Worm (Caenorhabditis elegans) whole organism, L2 larva: ENCODE results near the gene F49C5.7.

Experiments used
- fos-1 ChIP-seq: fragments of 150-350 bp; optimal IDR thresholded peaks from 2 replicates; lab custom pipeline; 2014; ENCODE audit warnings: missing biosample characterization, missing genetic modification characterization
- lin-13 ChIP-seq: fragments of 150-350 bp; optimal IDR thresholded peaks from 2 replicates; lab custom pipeline; 2014; ENCODE audit warnings: missing biosample characterization, missing genetic modification reagents, missing genetic modification characterization
- lin-39 ChIP-seq: fragments of 150-350 bp; optimal IDR thresholded peaks from 2 replicates; lab custom pipeline; 2014; ENCODE audit warnings: missing biosample characterization, missing genetic modification reagents, missing genetic modification characterization
- nhr-237 ChIP-seq: fragments of 150-350 bp; optimal IDR thresholded peaks from 2 replicates; lab custom pipeline; 2014; ENCODE audit warnings: missing biosample characterization, missing genetic modification characterization
- snpc-4 ChIP-seq: fragments of 150-350 bp; optimal IDR thresholded peaks from 2 replicates; lab custom pipeline; 2014; ENCODE audit warnings: missing biosample characterization, missing genetic modification characterization
- unc-39 ChIP-seq: fragments of 150-350 bp; optimal IDR thresholded peaks from 2 replicates; lab custom pipeline; 2014; ENCODE audit warnings: missing biosample characterization, missing genetic modification characterization

DNA sequence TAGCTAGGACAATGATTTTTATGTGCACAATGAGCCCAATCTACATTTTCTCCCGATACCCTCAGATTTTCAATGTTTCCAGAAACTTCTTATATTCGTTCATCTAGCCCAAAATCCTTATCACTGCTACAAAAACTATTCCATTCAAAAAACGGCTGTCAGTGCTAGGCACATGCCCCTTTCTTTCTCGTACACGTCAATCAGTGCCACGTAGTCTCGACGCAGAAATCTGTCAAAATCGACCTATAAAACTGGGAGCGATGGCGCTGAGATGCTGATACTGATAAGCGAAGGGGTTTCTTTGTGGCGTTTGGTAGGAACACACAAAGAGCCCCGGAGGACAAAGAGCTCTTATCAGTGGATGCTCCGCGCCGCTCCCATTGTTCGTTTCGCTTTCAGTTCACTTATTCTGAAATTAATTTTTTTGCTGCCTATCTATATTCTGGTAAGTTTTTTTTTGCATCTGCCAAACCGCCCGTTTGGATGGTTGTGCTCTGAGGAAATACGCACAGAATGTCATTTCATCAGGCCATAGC, 47.1 kb upstream of the F49C5.7 start, which contains the start of gene srh-70:
- TF ChIP-seq snpc-4 (no peak), nhr-237 (tag; lab: Kevin White, UChicago) (no peak), fos-1 (tag; lab: Kevin White, UChicago) (peak; percentile 78), lin-39 (tag; lab: Kevin White, UChicago) (no peak), lin-13 (GFP tag; lab: Kevin White, UChicago) (no peak), unc-39 (no peak)
